Fruit fly (Drosophila melanogaster): ENCODE data around the gene pad.

pad gene

DNA sequence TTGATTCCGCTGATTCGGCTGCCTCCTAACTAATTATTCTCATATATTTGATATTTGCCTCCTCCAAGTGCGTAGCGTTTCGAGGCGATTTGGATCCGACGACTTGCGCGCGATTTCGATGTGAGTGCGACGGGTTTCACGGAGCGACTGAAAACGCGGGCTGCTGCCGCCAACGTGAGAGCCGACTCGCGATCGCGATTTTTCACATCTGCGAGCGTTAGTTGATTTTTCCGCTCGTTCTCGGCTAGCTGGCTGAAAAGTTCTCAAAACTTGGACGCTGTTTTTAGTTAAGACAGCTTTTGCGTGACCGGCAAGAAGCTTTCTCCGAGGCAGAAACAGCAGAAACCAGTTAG lies 14.7 kb downstream of the pad start, which contains the start of gene CG10311:
TSS of gene CG10311 (minus strand) at position 153 of the 353 bp plus-strand sequence.
- TF ChIP-seq chinmo (GFP tag; IDR thresholded peaks at IDR 0.05; ENCODE audit: partially characterized antibody) (peak; percentile 70; the same call in 1 of the 4 replicates), Xrp1 (GFP tag; IDR thresholded peaks at IDR 0.05) (0 out of 2 replicates have a peak, but pooled peaks have one; percentile 10), Kr (GFP tag; optimal IDR thresholded peaks at IDR 0.05) (no peak), sug (tag; optimal IDR thresholded peaks at IDR 0.05) (peak; percentile 14), CG16815 (GFP tag; optimal IDR thresholded peaks at IDR 0.05) (no peak), esg (GFP tag; conservative IDR thresholded peaks at IDR 0.05) (no peak), chm (GFP tag; IDR thresholded peaks at IDR 0.05) (peak; percentile 31; the same call in 1 of the 2 replicates), Fer1 (GFP tag; optimal IDR thresholded peaks at IDR 0.05) (peak; percentile 36), mam (GFP tag; optimal IDR thresholded peaks at IDR 0.05) (no peak), NFAT (GFP tag; IDR thresholded peaks at IDR 0.05) (peak; percentile 28; the same call in 1 of the 2 replicates), ro (GFP tag; IDR thresholded peaks at IDR 0.05) (no peak), CG15514 (GFP tag; optimal IDR thresholded peaks at IDR 0.05) (peak; percentile 28), Dll (GFP tag; IDR thresholded peaks at IDR 0.05; ENCODE audit: partially characterized antibody) (0 out of 4 replicates have a peak, but pooled peaks have one; percentile 22), Doc3 (GFP tag; IDR thresholded peaks at IDR 0.05; ENCODE audit: partially characterized antibody) (no peak), gsb-n (tag; optimal IDR thresholded peaks at IDR 0.05) (no peak), CG8359 (GFP tag; optimal IDR thresholded peaks at IDR 0.05; ENCODE audit: borderline replicate concordance) (peak; percentile 99), CG32532 (GFP tag; IDR thresholded peaks at IDR 0.05) (peak; percentile 17; the same call in 1 of the 2 replicates), CG10543 (GFP tag; optimal IDR thresholded peaks at IDR 0.05) (peak; percentile 71), amos (GFP tag; IDR thresholded peaks at IDR 0.05; ENCODE audit: partially characterized antibody) (peak; percentile 46; the same call in 1 of the 2 replicates), rib (GFP tag; IDR thresholded peaks at IDR 0.05) (no peak; the same call in 1 of the 2 replicates), Bgb (GFP tag; IDR thresholded peaks at IDR 0.05; ENCODE audit: partially characterized antibody) (0 out of 2 replicates have a peak, but pooled peaks have one; percentile 17), luna (GFP tag; optimal IDR thresholded peaks at IDR 0.05) (no peak), slbo (GFP tag; IDR thresholded peaks at IDR 0.05) (peak; percentile 24; the same call in 1 of the 2 replicates), CG7839 (tag; optimal IDR thresholded peaks at IDR 0.05) (no peak), Opbp (GFP tag; IDR thresholded peaks at IDR 0.05; ENCODE audit: partially characterized antibody) (no peak), CG10267 (tag; optimal IDR thresholded peaks at IDR 0.05) (no peak), abd-A (tag; optimal IDR thresholded peaks at IDR 0.05) (no peak), CG34376 (GFP tag; optimal IDR thresholded peaks at IDR 0.05) (peak; percentile 58), CG5245 (GFP tag; optimal IDR thresholded peaks at IDR 0.05) (no peak), Dbx (GFP tag; IDR thresholded peaks at IDR 0.05) (0 out of 3 replicates have a peak, but pooled peaks have one; percentile 30), Trl (optimal IDR thresholded peaks at IDR 0.05) (peak in 1 of 2 experiments; percentile 46), Trl (GFP tag; optimal IDR thresholded peaks at IDR 0.05) (no peak), trh (GFP tag; optimal IDR thresholded peaks at IDR 0.05) (no peak), Med (GFP tag) (peak; percentile 57), Pdp1 (GFP tag; optimal IDR thresholded peaks at IDR 0.05) (no peak), Rfx (GFP tag; IDR thresholded peaks at IDR 0.05) (peak; percentile 40; the same call in 1 of the 2 replicates), Adf1 (GFP tag; IDR thresholded peaks at IDR 0.05) (peak; percentile 53; the same call in 1 of the 2 replicates), Jarid2 (GFP tag; optimal IDR thresholded peaks at IDR 0.05) (peak; percentile 53), CG15011 (GFP tag; optimal IDR thresholded peaks at IDR 0.05) (no peak), Atf6 (GFP tag; IDR thresholded peaks at IDR 0.05) (0 out of 2 replicates have a peak, but pooled peaks have one; percentile 18), sob (GFP tag; IDR thresholded peaks at IDR 0.05) (0 out of 2 replicates have a peak, but pooled peaks have one; percentile 32), so (GFP tag; IDR thresholded peaks at IDR 0.05) (0 out of 3 replicates have a peak, but pooled peaks have one; percentile 12), Meics (GFP tag; optimal IDR thresholded peaks at IDR 0.05) (peak; percentile 1), CG13287 (GFP tag; IDR thresholded peaks at IDR 0.05; ENCODE audit: partially characterized antibody) (peak; percentile 55; the same call in 1 of the 2 replicates), MBD-R2 (GFP tag; IDR thresholded peaks at IDR 0.05) (peak; percentile 16; the same call in 1 of the 2 replicates), MTF-1 (GFP tag; optimal IDR thresholded peaks at IDR 0.05; ENCODE audit: borderline replicate concordance) (no peak), unc-4 (GFP tag; IDR thresholded peaks at IDR 0.05; ENCODE audit: partially characterized antibody) (0 out of 2 replicates have a peak, but pooled peaks have one; percentile 24), Hand (GFP tag; optimal IDR thresholded peaks at IDR 0.05) (no peak), ftz-f1 (GFP tag; optimal IDR thresholded peaks at IDR 0.05) (peak; percentile 45)
